Fruit fly (Drosophila melanogaster): ENCODE results near the gene Tb.

Gene Tb

dm6 chr3R:26670277-26670676 lies 14.0 kb downstream of the Tb start:
- TF ChIP-seq Mio (GFP tag; optimal IDR thresholded peaks at IDR 0.05) (no peak), foxo (GFP tag; optimal IDR thresholded peaks at IDR 0.05) (no peak), Hnf4 (GFP tag; optimal IDR thresholded peaks at IDR 0.05) (no peak), tai (GFP tag; optimal IDR thresholded peaks at IDR 0.05) (no peak), Rel (GFP tag; optimal IDR thresholded peaks at IDR 0.05) (no peak), Rel (tag; optimal IDR thresholded peaks at IDR 0.05) (no peak), N (GFP tag; optimal IDR thresholded peaks at IDR 0.05) (no peak), Hr83 (GFP tag; optimal IDR thresholded peaks at IDR 0.05; ENCODE audit: poor library complexity, severe bottlenecking) (no peak), jim (GFP tag; optimal IDR thresholded peaks at IDR 0.05) (no peak), sv (GFP tag; optimal IDR thresholded peaks at IDR 0.05) (no peak), Abd-B (GFP tag; optimal IDR thresholded peaks at IDR 0.05) (no peak), dl (GFP tag; optimal IDR thresholded peaks at IDR 0.05; ENCODE audit: insufficient read depth in 1 of 2, partially characterized antibody in 2 of 2) (no peak), dmrt93B (GFP tag; optimal IDR thresholded peaks at IDR 0.05) (no peak)

dm6 chr3R:26671525-26672132 lies 15.4 kb downstream of the Tb start:
- TF ChIP-seq psq (GFP tag; optimal IDR thresholded peaks at IDR 0.05) (no peak), Hr83 (GFP tag; optimal IDR thresholded peaks at IDR 0.05; ENCODE audit: poor library complexity, severe bottlenecking) (no peak), CrebA (GFP tag; optimal IDR thresholded peaks at IDR 0.05; ENCODE audit: borderline replicate concordance) (no peak), N (GFP tag; optimal IDR thresholded peaks at IDR 0.05) (no peak)

dm6 chr3R:26681947-26682346 lies 25.7 kb downstream of the Tb start, which contains the start of gene beat-VII:
TSS of gene beat-VII (minus strand) at chr3R:26681966.
- no peak for TF ChIP-seq dsf (GFP tag; optimal IDR thresholded peaks at IDR 0.05; ENCODE audit: borderline replicate concordance)
- no peak for TF ChIP-seq Hr78 (GFP tag; optimal IDR thresholded peaks at IDR 0.05)
- no peak for TF ChIP-seq dmrt93B (GFP tag; optimal IDR thresholded peaks at IDR 0.05)
- TF ChIP-seq Vsx2 (GFP tag; optimal IDR thresholded peaks at IDR 0.05; ENCODE audit: partially characterized antibody), result no peak
- TF ChIP-seq sv (GFP tag; optimal IDR thresholded peaks at IDR 0.05), result no peak
- TF ChIP-seq CrebA (GFP tag; optimal IDR thresholded peaks at IDR 0.05; ENCODE audit: borderline replicate concordance), result no peak
- TF ChIP-seq lola (GFP tag; optimal IDR thresholded peaks at IDR 0.05), result no peak
- TF ChIP-seq Abd-B (GFP tag; optimal IDR thresholded peaks at IDR 0.05), result no peak

- TF ChIP-seq ey (GFP tag; optimal IDR thresholded peaks at IDR 0.05), result no peak
- no peak for TF ChIP-seq psq (GFP tag; optimal IDR thresholded peaks at IDR 0.05)
- no peak for TF ChIP-seq dl (GFP tag; optimal IDR thresholded peaks at IDR 0.05; ENCODE audit: insufficient read depth in 1 of 2, partially characterized antibody in 2 of 2)
- no peak for TF ChIP-seq Myc (optimal IDR thresholded peaks at IDR 0.05)
- TF ChIP-seq woc (GFP tag; optimal IDR thresholded peaks at IDR 0.05), result no peak
- no peak for TF ChIP-seq Hr83 (GFP tag; optimal IDR thresholded peaks at IDR 0.05; ENCODE audit: poor library complexity, severe bottlenecking)
- no peak for TF ChIP-seq Mio (GFP tag; optimal IDR thresholded peaks at IDR 0.05)
- TF ChIP-seq Abd-B (GFP tag; optimal IDR thresholded peaks at IDR 0.05), result no peak
- no peak for TF ChIP-seq brk (GFP tag; optimal IDR thresholded peaks at IDR 0.05)
- no peak for TF ChIP-seq CrebA (GFP tag; optimal IDR thresholded peaks at IDR 0.05; ENCODE audit: borderline replicate concordance)
- no peak for TF ChIP-seq jim (GFP tag; optimal IDR thresholded peaks at IDR 0.05)
- no peak for TF ChIP-seq OdsH (GFP tag; optimal IDR thresholded peaks at IDR 0.05)
- TF ChIP-seq fru (GFP tag; optimal IDR thresholded peaks at IDR 0.05), result no peak
- no peak for TF ChIP-seq h (GFP tag; optimal IDR thresholded peaks at IDR 0.05)
Observed at dm6 chr3R:26690197-26690596, 34.0 kb downstream of the Tb start.

- TF ChIP-seq foxo (GFP tag; optimal IDR thresholded peaks at IDR 0.05) (no peak), Rel (GFP tag; optimal IDR thresholded peaks at IDR 0.05) (no peak), Rel (tag; optimal IDR thresholded peaks at IDR 0.05) (no peak), sage (GFP tag; optimal IDR thresholded peaks at IDR 0.05) (no peak), tai (GFP tag; optimal IDR thresholded peaks at IDR 0.05) (no peak), rgr (GFP tag; optimal IDR thresholded peaks at IDR 0.05) (no peak), Myc (optimal IDR thresholded peaks at IDR 0.05) (no peak), GATAd (GFP tag; optimal IDR thresholded peaks at IDR 0.05) (no peak), Dif (GFP tag; optimal IDR thresholded peaks at IDR 0.05; ENCODE audit: partially characterized antibody) (no peak), CG32264 (GFP tag; optimal IDR thresholded peaks at IDR 0.05) (no peak), pan (optimal IDR thresholded peaks at IDR 0.05) (no peak), Dfd (GFP tag; optimal IDR thresholded peaks at IDR 0.05) (no peak), dl (GFP tag; optimal IDR thresholded peaks at IDR 0.05; ENCODE audit: insufficient read depth in 1 of 2, partially characterized antibody in 2 of 2) (no peak), CrebA (GFP tag; optimal IDR thresholded peaks at IDR 0.05; ENCODE audit: borderline replicate concordance) (no peak), brk (GFP tag; optimal IDR thresholded peaks at IDR 0.05) (no peak), Jra (GFP tag; optimal IDR thresholded peaks at IDR 0.05) (no peak), Vsx2 (GFP tag; optimal IDR thresholded peaks at IDR 0.05; ENCODE audit: partially characterized antibody) (no peak), fru (GFP tag; optimal IDR thresholded peaks at IDR 0.05) (no peak)
Observed at dm6 chr3R:26693490-26693889, 37.2 kb downstream of the Tb start, which contains the start of gene TwdlQ. TSS of gene TwdlQ (minus strand) at chr3R:26693590.
